Worm (Caenorhabditis elegans) whole organism, L3 larva: ENCODE measurements around the gene F47C12.7.
A peak's percentile ranks its signal among the peaks of the same experiment; 100 is the strongest.

Experiments
- R02D3.7 ChIP-seq: fragments of 150-350 bp; optimal IDR thresholded peaks from 2 replicates; lab custom pipeline; 2014; ENCODE audit warnings: missing biosample characterization, missing genetic modification characterization
- ZK546.5 ChIP-seq: sonication (generic microtip); optimal IDR thresholded peaks from 2 replicates; lab custom pipeline; 2017; ENCODE audit warnings: missing biosample characterization, missing genetic modification characterization
- aly-2 ChIP-seq: fragments of 150-350 bp; optimal IDR thresholded peaks from 2 replicates; lab custom pipeline; 2014; ENCODE audit warnings: missing biosample characterization, missing genetic modification characterization
- ama-1 ChIP-seq: fragments of 150-350 bp; optimal IDR thresholded peaks from 2 replicates; lab custom pipeline; 2018
- ceh-9 ChIP-seq: sonication (generic microtip); optimal IDR thresholded peaks from 2 replicates; lab custom pipeline; 2018; ENCODE audit warnings: missing biosample characterization, missing genetic modification characterization
- egl-5 ChIP-seq: fragments of 150-350 bp; optimal IDR thresholded peaks from 2 replicates; lab custom pipeline; 2017; ENCODE audit warnings: missing biosample characterization, missing genetic modification reagents, missing genetic modification characterization, inconsistent platforms
- elt-2 ChIP-seq: sonication (generic microtip); optimal IDR thresholded peaks from 2 replicates; lab custom pipeline; 2016; ENCODE audit warnings: missing genetic modification reagents, mild to moderate bottlenecking, missing genetic modification characterization, missing compliant biosample characterization
- elt-3 ChIP-seq, 3 experiments: fragments of 150-350 bp in 1 of 3; sonication (generic microtip) in 2 of 3; optimal IDR thresholded peaks; 2 replicates in 2 of 3; 4 replicates in 1 of 3; lab custom pipeline; 2014 to 2017; ENCODE audit warnings: missing biosample characterization in 3 of 3, missing genetic modification characterization in 3 of 3
- eor-1 ChIP-seq, 2 experiments: fragments of 150-350 bp; optimal IDR thresholded peaks; 2 replicates each; lab custom pipeline; 2014 to 2018; ENCODE audit warnings: missing biosample characterization in 2 of 2, missing genetic modification characterization in 2 of 2
- fkh-10 ChIP-seq: sonication (generic microtip); optimal IDR thresholded peaks from 2 replicates; lab custom pipeline; 2017; ENCODE audit warnings: missing biosample characterization, missing genetic modification reagents, missing genetic modification characterization
- fos-1 ChIP-seq: fragments of 150-350 bp; optimal IDR thresholded peaks from 2 replicates; lab custom pipeline; 2014; ENCODE audit warnings: missing biosample characterization, missing genetic modification characterization
- hmg-11 ChIP-seq: sonication (generic microtip); optimal IDR thresholded peaks from 2 replicates; lab custom pipeline; 2016; ENCODE audit warnings: missing genetic modification characterization, missing compliant biosample characterization
- jun-1 ChIP-seq: fragments of 150-350 bp; optimal IDR thresholded peaks from 2 replicates; lab custom pipeline; 2014; ENCODE audit warnings: missing biosample characterization, missing genetic modification reagents, missing genetic modification characterization
- lin-15B ChIP-seq: fragments of 150-350 bp; optimal IDR thresholded peaks from 2 replicates; lab custom pipeline; 2014; ENCODE audit warnings: missing biosample characterization, missing genetic modification characterization
- lin-39 ChIP-seq: fragments of 150-350 bp; optimal IDR thresholded peaks from 2 replicates; lab custom pipeline; 2018; ENCODE audit warnings: missing biosample characterization, missing genetic modification reagents, missing genetic modification characterization
- lsy-12 ChIP-seq: sonication (generic microtip); optimal IDR thresholded peaks from 2 replicates; lab custom pipeline; 2016; ENCODE audit warnings: mild to moderate bottlenecking, missing genetic modification characterization, missing compliant biosample characterization
- mml-1 ChIP-seq: fragments of 150-350 bp; sonication (generic microtip); optimal IDR thresholded peaks from 3 replicates; lab custom pipeline; 2014; ENCODE audit warnings: missing biosample characterization, missing genetic modification characterization
- nfya-1 ChIP-seq: sonication (generic microtip); optimal IDR thresholded peaks from 2 replicates; lab custom pipeline; 2017; ENCODE audit warnings: missing genetic modification characterization, mild to moderate bottlenecking, missing compliant biosample characterization, antibody characterized with exemption, moderate library complexity; ENCODE audit not compliant: insufficient read depth
- nhr-11 ChIP-seq: fragments of 150-350 bp; optimal IDR thresholded peaks from 2 replicates; lab custom pipeline; 2014; ENCODE audit warnings: missing biosample characterization, missing genetic modification characterization
- nhr-12 ChIP-seq: fragments of 150-350 bp; optimal IDR thresholded peaks from 2 replicates; lab custom pipeline; 2014; ENCODE audit warnings: missing biosample characterization, missing genetic modification characterization
- nhr-237 ChIP-seq: fragments of 150-350 bp; optimal IDR thresholded peaks from 2 replicates; lab custom pipeline; 2014; ENCODE audit warnings: missing biosample characterization, missing genetic modification characterization
- nhr-67 ChIP-seq: fragments of 150-350 bp; optimal IDR thresholded peaks from 2 replicates; lab custom pipeline; 2014; ENCODE audit warnings: missing biosample characterization, missing genetic modification characterization
- pha-4 ChIP-seq: fragments of 150-350 bp; optimal IDR thresholded peaks from 2 replicates; lab custom pipeline; 2014; ENCODE audit warnings: missing biosample characterization, missing genetic modification reagents, missing genetic modification characterization
- pqm-1 ChIP-seq: fragments of 150-350 bp; optimal IDR thresholded peaks from 2 replicates; lab custom pipeline; 2017; ENCODE audit warnings: missing biosample characterization, missing genetic modification characterization, inconsistent platforms
- sea-2 ChIP-seq: fragments of 150-350 bp; sonication (generic microtip); optimal IDR thresholded peaks from 4 replicates; lab custom pipeline; 2014; ENCODE audit warnings: missing biosample characterization, missing genetic modification reagents, missing genetic modification characterization
- snpc-4 ChIP-seq: fragments of 150-350 bp; optimal IDR thresholded peaks from 2 replicates; lab custom pipeline; 2014; ENCODE audit warnings: missing biosample characterization, missing genetic modification characterization
- unc-39 ChIP-seq: sonication (generic microtip); optimal IDR thresholded peaks from 4 replicates; lab custom pipeline; 2017; ENCODE audit warnings: missing biosample characterization, missing genetic modification characterization
- zag-1 ChIP-seq: fragments of 150-350 bp; optimal IDR thresholded peaks from 2 replicates; lab custom pipeline; 2014; ENCODE audit warnings: missing biosample characterization, missing genetic modification characterization
- ztf-4 ChIP-seq: fragments of 150-350 bp; optimal IDR thresholded peaks from 2 replicates; lab custom pipeline; 2014; ENCODE audit warnings: missing biosample characterization, missing genetic modification characterization

F47C12.7 gene

ce11 chrIV:3973049-3973448 is 22.2 kb downstream of the F47C12.7 start, which contains the start of gene clec-79:
Gene clec-79, plus strand, starts transcription at chrIV:3973349.
- TF ChIP-seq nhr-12 = no peak
- TF ChIP-seq pha-4 (tag; lab: Kevin White, UChicago) = no peak
- TF ChIP-seq zag-1 = no peak

- TF ChIP-seq unc-39 (tag; lab: Kevin White, UChicago) (no peak), fkh-10 (GFP tag; lab: Kevin White, UChicago) (no peak), eor-1 (tag; optimal IDR thresholded peaks at IDR 0.05; lab: Kevin White, UChicago) (no peak), pqm-1 (tag; lab: Kevin White, UChicago) (peak; percentile 25), elt-2 (peak; percentile 63), hmg-11 (tag; lab: Kevin White, UChicago) (no peak), nhr-11 (tag; lab: Kevin White, UChicago) (no peak)
Observed at ce11 chrIV:3965013-3965412, 30.3 kb downstream of the F47C12.7 start, which contains the start of gene clec-76. Gene clec-76, plus strand, starts transcription at chrIV:3965246.

- TF ChIP-seq egl-5 (tag; lab: Kevin White, UChicago) = no peak
- peak; percentile 72 for TF ChIP-seq elt-2
Observed at ce11 chrIV:3963498-3963897, 31.8 kb downstream of the F47C12.7 start.

ce11 chrIV:3962584-3962983 is 32.7 kb downstream of the F47C12.7 start, which contains the start of gene Y46C8AM.1:
Gene Y46C8AM.1, plus strand, starts transcription at chrIV:3962884.
- TF ChIP-seq aly-2 (tag; lab: Kevin White, UChicago) (no peak), ama-1 (lab: Kevin White, UChicago) (no peak), lsy-12 (no peak), lin-39 (tag; lab: Kevin White, UChicago) (no peak), sea-2 (GFP tag; lab: Kevin White, UChicago) (no peak), ceh-9 (tag; lab: Kevin White, UChicago) (no peak), nhr-67 (no peak), R02D3.7 (tag; lab: Kevin White, UChicago) (no peak), nfya-1 (tag; lab: Kevin White, UChicago) (no peak), elt-3 (tag; optimal IDR thresholded peaks at IDR 0.05; lab: Kevin White, UChicago) (no peak), ZK546.5 (tag; lab: Kevin White, UChicago) (no peak)
- TF ChIP-seq, all 47 proteins: peak for 0

ce11 chrIV:3960396-3960795 is 34.9 kb downstream of the F47C12.7 start, which contains the start of gene clec-75:
Gene clec-75, plus strand, starts transcription at chrIV:3960734.
- TF ChIP-seq fos-1 (tag; lab: Kevin White, UChicago) (no peak), pqm-1 (tag; lab: Kevin White, UChicago) (peak; percentile 42), elt-2 (peak; percentile 63), jun-1 (peak; percentile 20)

- TF ChIP-seq lsy-12 (no peak), zag-1 (no peak), unc-39 (tag; lab: Kevin White, UChicago) (no peak), lin-15B (tag; lab: Kevin White, UChicago) (no peak), ZK546.5 (tag; lab: Kevin White, UChicago) (no peak), ztf-4 (tag; lab: Kevin White, UChicago) (no peak)
Observed at ce11 chrIV:3956705-3957104, 38.6 kb downstream of the F47C12.7 start, which contains the start of gene clec-74. Gene clec-74, plus strand, starts transcription at chrIV:3957005.

ce11 chrIV:3956095-3956494 is 39.2 kb downstream of the F47C12.7 start, which contains the start of gene clec-73:
Gene clec-73, minus strand, starts transcription at chrIV:3956195.
- TF ChIP-seq nhr-237 (tag; lab: Kevin White, UChicago) = no peak
- TF ChIP-seq ama-1 (lab: Kevin White, UChicago) = no peak
- TF ChIP-seq ceh-9 (tag; lab: Kevin White, UChicago) = no peak
- no peak for TF ChIP-seq mml-1
- TF ChIP-seq snpc-4 (tag; lab: Kevin White, UChicago) = no peak
